Worm (Caenorhabditis elegans): ENCODE measurements around the gene Y22D7AL.9.

DNA sequence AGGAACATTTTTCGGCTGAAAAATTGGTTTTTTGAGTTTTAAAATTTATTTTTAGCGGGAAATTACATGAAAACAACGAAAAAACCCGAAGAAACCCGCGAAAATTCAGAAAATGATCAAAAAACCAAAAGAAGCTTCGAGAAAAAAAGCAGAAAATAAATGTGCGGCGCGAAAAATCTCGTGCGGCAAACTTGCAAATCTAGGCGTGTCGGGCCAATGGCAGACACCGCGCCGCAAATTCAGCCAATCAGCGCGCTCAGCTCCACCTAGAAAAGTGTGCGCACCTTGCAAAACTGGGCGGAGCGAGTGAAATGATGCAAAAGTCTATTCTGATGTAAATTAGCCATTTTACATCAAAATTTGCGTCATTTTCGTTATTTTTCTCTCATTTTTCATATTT lies 5.1 kb upstream of the Y22D7AL.9 start, which contains the start of gene Y22D7AL.10:
- TF ChIP-seq zip-11 (GFP tag; IDR thresholded peaks at IDR 0.05) (peak; percentile 82; the same call in 1 of the 2 replicates), nhr-42 (GFP tag; IDR thresholded peaks at IDR 0.05) (peak; percentile 95), T26A8.4 (GFP tag; IDR thresholded peaks at IDR 0.05) (peak; percentile 98), ztf-11 (tag; optimal IDR thresholded peaks at IDR 0.05) (peak; percentile 33), ama-1 (optimal IDR thresholded peaks at IDR 0.05) (peak; percentile 53), ceh-82 (tag; optimal IDR thresholded peaks at IDR 0.05) (no peak), dmd-9 (GFP tag; IDR thresholded peaks at IDR 0.05) (peak; percentile 95), nhr-76 (tag; optimal IDR thresholded peaks at IDR 0.05) (peak; percentile 46), mep-1 (tag; optimal IDR thresholded peaks at IDR 0.05) (peak; percentile 99)
